Fruit fly (Drosophila melanogaster): ENCODE measurements around the gene CG5177.
A peak's percentile ranks its signal among the peaks of the same experiment; 100 is the strongest.

Gene CG5177

dm6 chr2L:7420305-7421287, 15.6 kb downstream of the CG5177 start (continued):
- peak; percentile 86 for TF ChIP-seq corto (GFP tag; optimal IDR thresholded peaks at IDR 0.05)
- peak; percentile 44 for TF ChIP-seq CG10979 (tag; optimal IDR thresholded peaks at IDR 0.05)
- TF ChIP-seq MBD-R2 (GFP tag; IDR thresholded peaks at IDR 0.05), result peak; percentile 42; the same call in 1 of the 2 replicates
- peak; percentile 17 for TF ChIP-seq jumu (GFP tag; optimal IDR thresholded peaks at IDR 0.05)
- no peak for TF ChIP-seq usp (GFP tag; optimal IDR thresholded peaks at IDR 0.05)
- TF ChIP-seq ATbp (GFP tag; optimal IDR thresholded peaks at IDR 0.05), result peak; percentile 57
- TF ChIP-seq lab (GFP tag; optimal IDR thresholded peaks at IDR 0.05), result peak; percentile 87
- peak; percentile 81 for TF ChIP-seq HLH54F (GFP tag; optimal IDR thresholded peaks at IDR 0.05)
- peak; percentile 43; the same call in 1 of the 3 replicates for TF ChIP-seq CG11560 (tag; IDR thresholded peaks at IDR 0.05)
- peak; percentile 79; the same call in 2 of the 3 replicates for TF ChIP-seq CG11456 (GFP tag; IDR thresholded peaks at IDR 0.05)
- peak; percentile 65 for TF ChIP-seq Xrp1 (GFP tag; IDR thresholded peaks at IDR 0.05)
- TF ChIP-seq bsh (GFP tag; optimal IDR thresholded peaks at IDR 0.05), result peak; percentile 38
- no peak for TF ChIP-seq CG10654 (GFP tag; optimal IDR thresholded peaks at IDR 0.05)
- peak; percentile 71 for TF ChIP-seq CG9215 (GFP tag; IDR thresholded peaks at IDR 0.05)
- peak; percentile 81 for TF ChIP-seq CHES-1-like (GFP tag; optimal IDR thresholded peaks at IDR 0.05)
- 0 out of 2 replicates have a peak, but pooled peaks have one; percentile 21 for TF ChIP-seq Awh (GFP tag; IDR thresholded peaks at IDR 0.05)
- TF ChIP-seq CG6254 (GFP tag; optimal IDR thresholded peaks at IDR 0.05), result no peak
- TF ChIP-seq CkIIα-i1 (GFP tag; IDR thresholded peaks at IDR 0.05), result 0 out of 2 replicates have a peak, but pooled peaks have one; percentile 4
- TF ChIP-seq Gug (GFP tag; IDR thresholded peaks at IDR 0.05), result peak; percentile 70
- TF ChIP-seq CG6791 (GFP tag; IDR thresholded peaks at IDR 0.05; ENCODE audit: partially characterized antibody), result no peak; the same call in 2 of the 3 replicates
- TF ChIP-seq CG8359 (GFP tag; optimal IDR thresholded peaks at IDR 0.05; ENCODE audit: borderline replicate concordance), result no peak
- TF ChIP-seq CG12155 (GFP tag; optimal IDR thresholded peaks at IDR 0.05), result peak; percentile 40
- TF ChIP-seq CG6272 (GFP tag; IDR thresholded peaks at IDR 0.05), result peak; percentile 67
- peak; percentile 75 for TF ChIP-seq lmd (GFP tag; IDR thresholded peaks at IDR 0.05)
- TF ChIP-seq Kr (GFP tag; optimal IDR thresholded peaks at IDR 0.05), result no peak
- TF ChIP-seq CG1647 (GFP tag; optimal IDR thresholded peaks at IDR 0.05), result peak; percentile 52
- peak; percentile 2 for TF ChIP-seq Mes4 (GFP tag; optimal IDR thresholded peaks at IDR 0.05)
- TF ChIP-seq ems (GFP tag; optimal IDR thresholded peaks at IDR 0.05), result peak; percentile 64
- peak; percentile 53; the same call in 1 of the 2 replicates for TF ChIP-seq ttk (GFP tag; IDR thresholded peaks at IDR 0.05)
- TF ChIP-seq CG11085 (GFP tag; IDR thresholded peaks at IDR 0.05), result peak; percentile 48; the same call in 1 of the 2 replicates
- TF ChIP-seq pho (GFP tag; optimal IDR thresholded peaks at IDR 0.05), result peak; percentile 68
- TF ChIP-seq pnt (GFP tag; optimal IDR thresholded peaks at IDR 0.05), result peak; percentile 19
- TF ChIP-seq Mrtf (GFP tag; IDR thresholded peaks at IDR 0.05), result peak; percentile 55; the same call in 2 of the 3 replicates
- TF ChIP-seq klu (GFP tag; IDR thresholded peaks at IDR 0.05), result peak; percentile 74
- peak in 1 of 2 experiments; percentile 24 for TF ChIP-seq crp (GFP tag; optimal IDR thresholded peaks at IDR 0.05)
- TF ChIP-seq onecut (GFP tag; IDR thresholded peaks at IDR 0.05), result peak; percentile 38
- peak; percentile 61 for TF ChIP-seq H2.0 (GFP tag; IDR thresholded peaks at IDR 0.05)
- no peak for TF ChIP-seq YL-1 (GFP tag; optimal IDR thresholded peaks at IDR 0.05)
- TF ChIP-seq CG14441 (GFP tag; IDR thresholded peaks at IDR 0.05), result peak; percentile 53
- no peak for TF ChIP-seq CG1233 (GFP tag; optimal IDR thresholded peaks at IDR 0.05)
- peak in 1 of 2 experiments; percentile 7 for TF ChIP-seq eve (GFP tag; optimal IDR thresholded peaks at IDR 0.05)
- peak; percentile 37; the same call in 1 of the 2 replicates for TF ChIP-seq danr (GFP tag; IDR thresholded peaks at IDR 0.05)
- TF ChIP-seq gcm2 (GFP tag; optimal IDR thresholded peaks at IDR 0.05), result peak; percentile 14
- TF ChIP-seq lov (optimal IDR thresholded peaks at IDR 0.05), result no peak
- no peak for TF ChIP-seq lov (GFP tag; IDR thresholded peaks at IDR 0.05)
- TF ChIP-seq CG9727 (GFP tag; optimal IDR thresholded peaks at IDR 0.05), result peak; percentile 75
- no peak for TF ChIP-seq jing (GFP tag; optimal IDR thresholded peaks at IDR 0.05)
- TF ChIP-seq fu2 (GFP tag; optimal IDR thresholded peaks at IDR 0.05), result peak; percentile 65

Data from whole organism, embryonic.